Fruit fly (Drosophila melanogaster) whole organism, embryonic: ENCODE data around the gene Non3.

Source experiments
- Awh ChIP-seq: fragments of 200-800 bp; sonication (Bioruptor generic); IDR thresholded peaks from 2 replicates; pipeline ENCODE4, ENCODE4 v1.3.6; 2022; ENCODE audit warnings: missing biosample characterization, missing genetic modification characterization
- CG10209 ChIP-seq: fragments of 200-800 bp; sonication (Bioruptor generic); optimal IDR thresholded peaks from 3 replicates; lab custom pipeline; 2017; ENCODE audit warnings: missing biosample characterization, mild to moderate bottlenecking, missing genetic modification characterization, missing genetic modification reagents
- CG10366 ChIP-seq: fragments of 200-800 bp; sonication (Bioruptor generic); IDR thresholded peaks from 2 replicates; pipeline ENCODE4 v1.3.6; 2022; ENCODE audit warnings: missing biosample characterization, missing genetic modification characterization
- CG10565 ChIP-seq: fragments of 200-800 bp; sonication (Bioruptor generic); optimal IDR thresholded peaks from 3 replicates; lab custom pipeline; 2016; ENCODE audit warnings: missing biosample characterization, mild to moderate bottlenecking, missing genetic modification characterization
- CG12219 ChIP-seq: fragments of 200-800 bp; sonication (Bioruptor generic); optimal IDR thresholded peaks from 3 replicates; lab custom pipeline; 2018; ENCODE audit warnings: missing biosample characterization, mild to moderate bottlenecking, missing genetic modification characterization
- CG12236 ChIP-seq: fragments of 200-800 bp; sonication (Bioruptor generic); optimal IDR thresholded peaks from 2 replicates; lab custom pipeline; 2016; ENCODE audit warnings: missing biosample characterization, missing genetic modification characterization
- CG12299 ChIP-seq: fragments of 200-800 bp; sonication (Bioruptor generic); optimal IDR thresholded peaks from 2 replicates; lab custom pipeline; 2018; ENCODE audit warnings: missing biosample characterization, mild to moderate bottlenecking, missing genetic modification characterization
- CG12942 ChIP-seq: fragments of 200-800 bp; sonication (Bioruptor generic); optimal IDR thresholded peaks from 3 replicates; lab custom pipeline; 2016; ENCODE audit warnings: missing biosample characterization, missing genetic modification characterization
- CG13296 ChIP-seq: fragments of 200-800 bp; sonication (Bioruptor generic); optimal IDR thresholded peaks from 3 replicates; lab custom pipeline; 2018; ENCODE audit warnings: missing biosample characterization, mild to moderate bottlenecking, missing genetic modification characterization
- CG14965 ChIP-seq: fragments of 200-800 bp; sonication (Bioruptor generic); optimal IDR thresholded peaks from 2 replicates; lab custom pipeline; 2016; ENCODE audit warnings: missing biosample characterization, missing genetic modification characterization, borderline replicate concordance
- CG17385 ChIP-seq: fragments of 200-800 bp; sonication (Bioruptor generic); optimal IDR thresholded peaks from 3 replicates; lab custom pipeline; 2018; ENCODE audit warnings: missing biosample characterization, mild to moderate bottlenecking, missing genetic modification characterization
- CG18476 ChIP-seq: fragments of 200-800 bp; sonication (Bioruptor generic); optimal IDR thresholded peaks from 2 replicates; lab custom pipeline; 2016; ENCODE audit warnings: missing biosample characterization, mild to moderate bottlenecking, missing genetic modification characterization
- CG2199 ChIP-seq: fragments of 200-800 bp; sonication (Bioruptor generic); IDR thresholded peaks from 3 replicates; pipeline ENCODE4 v1.3.6; 2022; ENCODE audit warnings: missing biosample characterization, missing genetic modification characterization
- CG3281 ChIP-seq: fragments of 200-800 bp; sonication (Bioruptor generic); optimal IDR thresholded peaks from 3 replicates; lab custom pipeline; 2017; ENCODE audit warnings: missing biosample characterization, mild to moderate bottlenecking, missing genetic modification characterization
- CG3726 ChIP-seq: fragments of 200-800 bp; sonication (Bioruptor generic); IDR thresholded peaks from 3 replicates; pipeline ENCODE4, ENCODE4 v1.3.6; 2022; ENCODE audit warnings: missing biosample characterization, missing genetic modification characterization
- CG4617 ChIP-seq: fragments of 200-800 bp; sonication (Bioruptor generic); optimal IDR thresholded peaks from 3 replicates; lab custom pipeline; 2016; ENCODE audit warnings: missing biosample characterization, missing genetic modification characterization, borderline replicate concordance
- CG5180 ChIP-seq: fragments of 200-800 bp; sonication (Bioruptor generic); optimal IDR thresholded peaks from 3 replicates; lab custom pipeline; 2017; ENCODE audit warnings: missing biosample characterization, missing genetic modification characterization, mild to moderate bottlenecking, moderate library complexity, missing genetic modification reagents
- CG6272 ChIP-seq: fragments of 200-800 bp; sonication (Bioruptor generic); IDR thresholded peaks from 2 replicates; pipeline ENCODE4 v1.3.6; 2022; ENCODE audit warnings: missing biosample characterization, missing genetic modification characterization
- CG7928 ChIP-seq: fragments of 200-800 bp; sonication (Bioruptor generic); optimal IDR thresholded peaks from 2 replicates; lab custom pipeline; 2017; ENCODE audit warnings: missing biosample characterization, mild to moderate bottlenecking, missing genetic modification characterization
- CG8290 ChIP-seq, 3 experiments: fragments of 200-800 bp; sonication (Bioruptor generic); optimal IDR thresholded peaks; 2 replicates each; lab custom pipeline; 2016 to 2019; ENCODE audit warnings: missing biosample characterization in 3 of 3, missing genetic modification characterization in 3 of 3, mild to moderate bottlenecking in 2 of 3, moderate library complexity in 1 of 3
- CG8388 ChIP-seq: fragments of 200-800 bp; sonication (Bioruptor generic); optimal IDR thresholded peaks from 2 replicates; lab custom pipeline; 2019; ENCODE audit warnings: missing biosample characterization, mild to moderate bottlenecking, missing genetic modification characterization, moderate library complexity
- CG8478 ChIP-seq: fragments of >200 bp; optimal IDR thresholded peaks from 2 replicates; lab custom pipeline; 2018
- CG8924 ChIP-seq: fragments of 200-800 bp; optimal IDR thresholded peaks from 3 replicates; lab custom pipeline; 2019; ENCODE audit warnings: missing biosample characterization, mild to moderate bottlenecking, missing genetic modification characterization, moderate library complexity
- D19B ChIP-seq: fragments of 200-800 bp; sonication (Bioruptor generic); optimal IDR thresholded peaks from 2 replicates; lab custom pipeline; 2017; ENCODE audit warnings: missing biosample characterization, mild to moderate bottlenecking, missing genetic modification characterization
- Dfd ChIP-seq, 2 experiments: fragments of >200 bp; optimal IDR thresholded peaks; 2 replicates each; lab custom pipeline; 2017; ENCODE audit warnings: missing biosample characterization in 2 of 2, missing genetic modification characterization in 2 of 2
- Dip3 ChIP-seq: fragments of 200-800 bp; sonication (Bioruptor generic); optimal IDR thresholded peaks from 3 replicates; lab custom pipeline; 2016; ENCODE audit warnings: missing biosample characterization, missing genetic modification characterization
- Hmx ChIP-seq: fragments of 200-800 bp; sonication (Bioruptor generic); optimal IDR thresholded peaks from 2 replicates; lab custom pipeline; 2016; ENCODE audit warnings: missing biosample characterization, missing genetic modification characterization
- Lhr ChIP-seq: fragments of 200-800 bp; sonication (Bioruptor generic); optimal IDR thresholded peaks from 3 replicates; lab custom pipeline; 2017; ENCODE audit warnings: mild to moderate bottlenecking, missing biosample characterization, missing genetic modification reagents, missing genetic modification characterization
- Lim3 ChIP-seq: fragments of 200-800 bp; sonication (Bioruptor generic); IDR thresholded peaks from 2 replicates; pipeline ENCODE4 v1.3.6; 2022; ENCODE audit warnings: missing biosample characterization, missing genetic modification characterization
- Med ChIP-seq: fragments of 200-800 bp; sonication (Bioruptor generic); peaks from one replicate; lab custom pipeline; 2016; ENCODE audit warnings: missing biosample characterization, missing genetic modification characterization, mild to moderate bottlenecking, inconsistent platforms, moderate library complexity
- Optix ChIP-seq: fragments of 200-800 bp; sonication (Bioruptor generic); IDR thresholded peaks from 3 replicates; pipeline ENCODE4 v1.3.6; 2022; ENCODE audit warnings: missing biosample characterization, missing genetic modification characterization
- Sry-δ ChIP-seq: fragments of 200-800 bp; sonication (Bioruptor generic); optimal IDR thresholded peaks from 2 replicates; lab custom pipeline; 2016; ENCODE audit warnings: missing biosample characterization, missing genetic modification characterization
- bigmax ChIP-seq: fragments of 200-800 bp; sonication (Bioruptor generic); optimal IDR thresholded peaks from 2 replicates; lab custom pipeline; 2018; ENCODE audit warnings: missing biosample characterization, mild to moderate bottlenecking, missing genetic modification characterization
- dimm ChIP-seq: fragments of 200-800 bp; sonication (Bioruptor generic); IDR thresholded peaks from 2 replicates; pipeline ENCODE4 v1.3.6; 2022; ENCODE audit warnings: missing biosample characterization, missing genetic modification characterization
- eve ChIP-seq, 2 experiments: fragments of >200 bp; optimal IDR thresholded peaks; 2 replicates each; lab custom pipeline; 2017; ENCODE audit warnings: missing biosample characterization in 2 of 2, missing genetic modification characterization in 2 of 2
- ftz-f1 ChIP-seq: fragments of 200-800 bp; sonication (Bioruptor generic); optimal IDR thresholded peaks from 2 replicates; lab custom pipeline; 2016; ENCODE audit warnings: missing biosample characterization, missing genetic modification characterization
- gce ChIP-seq: fragments of 200-800 bp; sonication (Bioruptor generic); IDR thresholded peaks from 3 replicates; pipeline ENCODE4 v1.3.6; 2022; ENCODE audit warnings: missing biosample characterization, missing genetic modification characterization
- gcm2 ChIP-seq: fragments of 200-800 bp; sonication (Bioruptor generic); optimal IDR thresholded peaks from 2 replicates; lab custom pipeline; 2016; ENCODE audit warnings: missing biosample characterization, missing genetic modification characterization
- gsb-n ChIP-seq: fragments of 200-800 bp; sonication (Bioruptor generic); optimal IDR thresholded peaks from 3 replicates; lab custom pipeline; 2018; ENCODE audit warnings: missing biosample characterization, mild to moderate bottlenecking, missing genetic modification characterization
- jumu ChIP-seq: fragments of 200-800 bp; sonication (Bioruptor generic); optimal IDR thresholded peaks from 3 replicates; lab custom pipeline; 2016; ENCODE audit warnings: missing biosample characterization, missing genetic modification characterization
- ken ChIP-seq: fragments of 200-800 bp; sonication (Bioruptor generic); IDR thresholded peaks from 3 replicates; pipeline ENCODE4 v1.3.6; 2022; ENCODE audit warnings: missing biosample characterization, missing genetic modification characterization
- knrl ChIP-seq: fragments of 200-800 bp; sonication (Bioruptor generic); IDR thresholded peaks from 3 replicates; pipeline ENCODE4 v1.3.6; 2022; ENCODE audit warnings: missing biosample characterization, missing genetic modification characterization; ENCODE audit not compliant: partially characterized antibody
- mld ChIP-seq: fragments of 200-800 bp; sonication (Bioruptor generic); IDR thresholded peaks from 3 replicates; pipeline ENCODE4 v1.3.6; 2022; ENCODE audit warnings: missing biosample characterization, missing genetic modification characterization; ENCODE audit not compliant: partially characterized antibody
- nom ChIP-seq: fragments of 200-800 bp; sonication (Bioruptor generic); optimal IDR thresholded peaks from 2 replicates; lab custom pipeline; 2017; ENCODE audit warnings: missing biosample characterization, missing genetic modification characterization, mild to moderate bottlenecking, moderate library complexity, missing genetic modification reagents
- pita ChIP-seq: fragments of 200-800 bp; sonication (Bioruptor generic); optimal IDR thresholded peaks from 2 replicates; lab custom pipeline; 2017; ENCODE audit warnings: missing biosample characterization, mild to moderate bottlenecking, missing genetic modification characterization
- row ChIP-seq: fragments of 200-800 bp; sonication (Bioruptor generic); IDR thresholded peaks from 3 replicates; pipeline ENCODE4 v1.3.6; 2022; ENCODE audit warnings: missing biosample characterization, missing genetic modification characterization
- scrt ChIP-seq: fragments of 200-800 bp; sonication (Bioruptor generic); optimal IDR thresholded peaks from 2 replicates; lab custom pipeline; 2018; ENCODE audit warnings: missing biosample characterization, mild to moderate bottlenecking, missing genetic modification characterization, moderate library complexity
- seq ChIP-seq: fragments of 200-800 bp; sonication (Bioruptor generic); IDR thresholded peaks from 2 replicates; pipeline ENCODE4 v1.3.6; 2022; ENCODE audit warnings: missing biosample characterization, missing genetic modification characterization
- slou ChIP-seq: fragments of 200-800 bp; sonication (Bioruptor generic); optimal IDR thresholded peaks from 3 replicates; lab custom pipeline; 2016; ENCODE audit warnings: missing biosample characterization, missing genetic modification characterization
- sob ChIP-seq: fragments of 200-800 bp; sonication (Bioruptor generic); IDR thresholded peaks from 2 replicates; pipeline ENCODE4 v1.3.6; 2022; ENCODE audit warnings: missing biosample characterization, missing genetic modification characterization

Gene Non3

DNA sequence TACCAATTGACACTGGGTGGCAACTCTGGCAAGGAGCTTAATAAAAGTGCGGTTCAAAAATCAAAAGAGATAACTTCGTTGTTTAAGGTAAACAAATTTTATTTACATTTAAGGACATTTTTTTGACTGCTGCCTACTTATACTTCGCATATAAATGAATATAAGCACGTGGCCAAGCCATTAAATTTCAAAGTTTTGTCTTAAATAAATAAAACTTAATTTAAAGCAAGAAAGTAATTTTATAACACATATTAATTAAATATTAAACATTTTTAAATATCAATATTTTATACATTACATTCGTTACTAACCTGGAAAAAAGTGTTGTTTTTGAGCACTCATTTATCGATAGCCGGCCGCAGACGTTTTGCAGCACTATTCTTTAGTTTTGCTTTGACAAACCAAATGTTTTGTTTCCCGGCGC is 34.8 kb upstream of the Non3 start, which contains the start of the genes CG12321 and MED17 (continued):
- TF ChIP-seq Dip3 (GFP tag; lab: Kevin White, UChicago) (peak; percentile 77), CG17385 (GFP tag; lab: Kevin White, UChicago) (peak; percentile 85), CG2199 (GFP tag; lab: Robert Waterston, UW) (no peak), CG12942 (GFP tag; lab: Kevin White, UChicago) (peak; percentile 91), gsb-n (tag; lab: Kevin White, UChicago) (peak; percentile 70), CG12236 (no peak), row (GFP tag; lab: Robert Waterston, UW) (peak; percentile 88), CG8290 (GFP tag; optimal IDR thresholded peaks at IDR 0.05; lab: Kevin White, UChicago) (peak; percentile 96), CG8290 (tag; optimal IDR thresholded peaks at IDR 0.05; lab: Kevin White, UChicago) (peak; percentile 73 to 85), nom (GFP tag; lab: Kevin White, UChicago) (peak; percentile 59), Awh (peak; percentile 50; the same call in 1 of the 2 replicates), bigmax (GFP tag; lab: Kevin White, UChicago) (no peak), gcm2 (GFP tag; lab: Kevin White, UChicago) (peak; percentile 62), CG10366 (GFP tag; lab: Robert Waterston, UW) (peak; percentile 82), CG10565 (GFP tag; lab: Kevin White, UChicago) (peak; percentile 41), CG12299 (tag; lab: Kevin White, UChicago) (peak; percentile 68), mld (GFP tag; lab: Robert Waterston, UW) (no peak), Optix (GFP tag; lab: Robert Waterston, UW) (peak; percentile 57; the same call in 1 of the 3 replicates), Sry-δ (GFP tag; lab: Kevin White, UChicago) (peak; percentile 34), CG3281 (peak; percentile 90), Lim3 (GFP tag; lab: Robert Waterston, UW) (peak; percentile 64; the same call in 1 of the 2 replicates), CG8388 (GFP tag; lab: Kevin White, UChicago) (peak; percentile 80), Hmx (GFP tag; lab: Kevin White, UChicago) (peak; percentile 42), CG4617 (GFP tag; lab: Kevin White, UChicago) (peak; percentile 83), pita (GFP tag; lab: Kevin White, UChicago) (no peak), Dfd (GFP tag; optimal IDR thresholded peaks at IDR 0.05; lab: Kevin White, UChicago) (no peak), knrl (GFP tag; lab: Robert Waterston, UW) (0 out of 3 replicates have a peak, but pooled peaks have one; percentile 14), scrt (peak; percentile 71), CG8478 (lab: Kevin White, UChicago) (no peak), ken (GFP tag; lab: Robert Waterston, UW) (peak; percentile 88), sob (GFP tag; lab: Robert Waterston, UW) (peak; percentile 97), ftz-f1 (GFP tag; lab: Kevin White, UChicago) (no peak), CG14965 (GFP tag; lab: Kevin White, UChicago) (no peak), dimm (peak; percentile 54; the same call in 1 of the 2 replicates), gce (GFP tag; lab: Robert Waterston, UW) (peak; percentile 72; the same call in 2 of the 3 replicates), D19B (GFP tag; lab: Kevin White, UChicago) (peak; percentile 78), eve (GFP tag; optimal IDR thresholded peaks at IDR 0.05; lab: Kevin White, UChicago) (no peak), CG13296 (GFP tag; lab: Kevin White, UChicago) (peak; percentile 84), CG6272 (peak; percentile 86), slou (GFP tag; lab: Kevin White, UChicago) (peak; percentile 82), CG7928 (GFP tag; lab: Kevin White, UChicago) (peak; percentile 69), CG18476 (GFP tag; lab: Kevin White, UChicago) (peak; percentile 84), CG8924 (tag; lab: Kevin White, UChicago) (peak; percentile 90), jumu (GFP tag; lab: Kevin White, UChicago) (peak; percentile 42), CG12219 (GFP tag; lab: Kevin White, UChicago) (peak; percentile 8), Med (GFP tag; lab: Kevin White, UChicago) (peak; percentile 92), seq (GFP tag; lab: Robert Waterston, UW) (peak; percentile 75), CG5180 (GFP tag; lab: Kevin White, UChicago) (no peak), CG3726 (GFP tag; lab: Robert Waterston, UW) (peak; percentile 76; the same call in 2 of the 3 replicates), Lhr (peak; percentile 55), CG10209 (GFP tag; lab: Kevin White, UChicago) (peak; percentile 92)
